Worm (Caenorhabditis elegans) whole organism, young adult: ENCODE data around the gene oac-50.

Experiments used
- D2030.7 ChIP-seq: fragments of 200-800 bp; sonication (Bioruptor generic); IDR thresholded peaks from 2 replicates; pipeline ENCODE4 v1.3.6; 2022; ENCODE audit warnings: missing genetic modification reagents, missing genetic modification characterization, missing compliant biosample characterization
- F39B2.1 ChIP-seq: fragments of 200-800 bp; sonication (Bioruptor generic); IDR thresholded peaks from 2 replicates; pipeline ENCODE4 v1.3.6; 2022; ENCODE audit warnings: missing genetic modification reagents, missing genetic modification characterization, missing compliant biosample characterization
- F49E8.2 ChIP-seq: sonication (generic microtip); optimal IDR thresholded peaks from 3 replicates; lab custom pipeline; 2017; ENCODE audit warnings: missing genetic modification characterization, mild to moderate bottlenecking, missing compliant biosample characterization, antibody characterized with exemption, moderate library complexity; ENCODE audit not compliant: insufficient read depth
- Y79H2A.3 ChIP-seq: fragments of 200-800 bp; sonication (Bioruptor generic); conservative IDR thresholded peaks from 2 replicates; pipeline ENCODE4 v1.3.6; 2022; ENCODE audit warnings: missing genetic modification reagents, missing genetic modification characterization, missing compliant biosample characterization
- dpff-1 ChIP-seq: sonication (generic microtip); optimal IDR thresholded peaks from 2 replicates; lab custom pipeline; 2017; ENCODE audit warnings: mild to moderate bottlenecking, missing genetic modification characterization, missing compliant biosample characterization
- ekl-4 ChIP-seq: fragments of 200-800 bp; sonication (Bioruptor generic); IDR thresholded peaks from 2 replicates; pipeline ENCODE4 v1.3.6; 2022; ENCODE audit warnings: missing genetic modification reagents, missing genetic modification characterization, missing compliant biosample characterization
- gei-17 ChIP-seq: fragments of 200-800 bp; sonication (Bioruptor generic); optimal IDR thresholded peaks from 2 replicates; lab custom pipeline; 2018; ENCODE audit warnings: mild to moderate bottlenecking, missing genetic modification characterization, missing compliant biosample characterization
- mxl-1 ChIP-seq: sonication (generic microtip); optimal IDR thresholded peaks from 2 replicates; lab custom pipeline; 2016; ENCODE audit warnings: missing genetic modification characterization, missing compliant biosample characterization
- pha-4 ChIP-seq: fragments of 150-350 bp; sonication (generic microtip); optimal IDR thresholded peaks from 2 replicates; lab custom pipeline; 2014; ENCODE audit warnings: missing biosample characterization, missing genetic modification reagents, missing genetic modification characterization
- rcor-1 ChIP-seq: fragments of 200-800 bp; sonication (Bioruptor generic); IDR thresholded peaks from 2 replicates; pipeline ENCODE4 v1.3.6; 2022; ENCODE audit warnings: missing genetic modification reagents, missing genetic modification characterization, missing compliant biosample characterization
- somi-1 ChIP-seq: fragments of 200-800 bp; sonication (Bioruptor generic); optimal IDR thresholded peaks from 2 replicates; lab custom pipeline; 2018; ENCODE audit warnings: mild to moderate bottlenecking, missing genetic modification characterization, missing compliant biosample characterization
- ztf-22 ChIP-seq: fragments of 200-800 bp; sonication (Bioruptor generic); optimal IDR thresholded peaks from 2 replicates; lab custom pipeline; 2018; ENCODE audit warnings: mild to moderate bottlenecking, missing genetic modification characterization, moderate library complexity, missing compliant biosample characterization

DNA sequence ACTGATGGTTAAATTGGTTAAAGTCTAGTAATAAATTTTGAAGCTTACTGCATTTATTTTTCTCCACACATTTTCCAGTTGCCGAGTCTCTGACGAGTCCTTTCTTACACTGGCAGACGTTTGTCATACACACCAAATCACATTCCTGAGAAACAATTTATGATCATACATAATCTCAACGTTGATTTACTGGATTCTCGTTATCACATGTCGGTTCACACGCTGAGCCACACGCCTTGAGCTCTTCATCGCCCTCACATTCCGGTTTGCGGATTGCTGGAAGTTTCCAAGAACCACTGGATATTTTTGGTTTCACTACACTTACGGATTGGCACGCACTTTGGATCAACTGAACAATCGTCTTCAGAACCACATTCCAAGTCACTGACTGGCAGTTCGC lies 17.7 kb downstream of the oac-50 start:
- TF ChIP-seq ztf-22 (GFP tag; lab: Kevin White, UChicago) (no peak), rcor-1 (GFP tag; lab: Robert Waterston, UW) (no peak), D2030.7 (GFP tag; lab: Robert Waterston, UW) (no peak), dpff-1 (tag; lab: Kevin White, UChicago) (no peak), somi-1 (GFP tag; lab: Kevin White, UChicago) (no peak), ekl-4 (GFP tag; lab: Robert Waterston, UW) (no peak), Y79H2A.3 (GFP tag; lab: Robert Waterston, UW) (no peak), F49E8.2 (no peak), F39B2.1 (GFP tag; lab: Robert Waterston, UW) (no peak), pha-4 (no peak), mxl-1 (tag; lab: Kevin White, UChicago) (no peak), gei-17 (GFP tag; lab: Kevin White, UChicago) (no peak)
